Worm (Caenorhabditis elegans): ENCODE measurements around the gene twk-14.

ce11 chrV:12429039-12429438 lies 33.5 kb upstream of the twk-14 start, which contains the start of gene C54D10.5:
- TF ChIP-seq fos-1 (tag; optimal IDR thresholded peaks at IDR 0.05), result no peak
- no peak for TF ChIP-seq ceh-16 (tag; optimal IDR thresholded peaks at IDR 0.05)

Data from whole organism, L3 larva.